Fruit fly (Drosophila melanogaster) whole organism, embryonic: ENCODE results near the gene sra.
A peak's percentile ranks its signal among the peaks of the same experiment; 100 is the strongest.

Experiments
- Abd-B ChIP-seq: fragments of 200-800 bp; sonication (Bioruptor generic); optimal IDR thresholded peaks from 2 replicates; lab custom pipeline; 2018; ENCODE audit warnings: missing biosample characterization, mild to moderate bottlenecking, missing genetic modification characterization, moderate library complexity
- Blimp-1 ChIP-seq: fragments of 200-800 bp; sonication (Bioruptor generic); optimal IDR thresholded peaks from 3 replicates; lab custom pipeline; 2018; ENCODE audit warnings: missing biosample characterization, missing genetic modification characterization, mild to moderate bottlenecking, moderate library complexity, missing genetic modification reagents
- CG11398 ChIP-seq: fragments of 200-800 bp; sonication (Bioruptor generic); optimal IDR thresholded peaks from 2 replicates; lab custom pipeline; 2016; ENCODE audit warnings: missing biosample characterization, missing genetic modification characterization
- CG14441 ChIP-seq: fragments of 200-800 bp; sonication (Bioruptor generic); IDR thresholded peaks from 2 replicates; pipeline ENCODE4 v1.3.6; 2022; ENCODE audit warnings: missing biosample characterization, missing genetic modification characterization
- CG14710 ChIP-seq: fragments of 200-800 bp; sonication (Bioruptor generic); optimal IDR thresholded peaks from 3 replicates; lab custom pipeline; 2019; ENCODE audit warnings: missing biosample characterization, mild to moderate bottlenecking, missing genetic modification characterization, moderate library complexity
- CG1529 ChIP-seq: fragments of 200-800 bp; sonication (Bioruptor generic); optimal IDR thresholded peaks from 3 replicates; lab custom pipeline; 2018; ENCODE audit warnings: missing biosample characterization, missing genetic modification characterization
- CG1602 ChIP-seq: fragments of 200-800 bp; sonication (Bioruptor generic); optimal IDR thresholded peaks from 3 replicates; lab custom pipeline; 2016; ENCODE audit warnings: missing biosample characterization, missing genetic modification characterization
- CG16813 ChIP-seq: fragments of 200-800 bp; sonication (Bioruptor generic); IDR thresholded peaks from 3 replicates; pipeline ENCODE4 v1.3.6; 2022; ENCODE audit warnings: missing biosample characterization, missing genetic modification characterization; ENCODE audit not compliant: partially characterized antibody
- CG17912 ChIP-seq: fragments of 200-800 bp; sonication (Bioruptor generic); optimal IDR thresholded peaks from 2 replicates; lab custom pipeline; 2018; ENCODE audit warnings: missing biosample characterization, mild to moderate bottlenecking, missing genetic modification characterization
- CG2116 ChIP-seq: fragments of 200-800 bp; sonication (Bioruptor generic); optimal IDR thresholded peaks from 3 replicates; lab custom pipeline; 2018; ENCODE audit warnings: missing biosample characterization, mild to moderate bottlenecking, missing genetic modification characterization
- CG2129 ChIP-seq: fragments of 200-800 bp; sonication (Bioruptor generic); IDR thresholded peaks from 2 replicates; pipeline ENCODE4 v1.3.6; 2022; ENCODE audit warnings: missing biosample characterization, missing genetic modification characterization; ENCODE audit not compliant: partially characterized antibody
- CG2889 ChIP-seq: fragments of 200-800 bp; sonication (Bioruptor generic); IDR thresholded peaks from 3 replicates; pipeline ENCODE4 v1.3.6; 2022; ENCODE audit warnings: missing biosample characterization, missing genetic modification characterization
- CG6791 ChIP-seq: fragments of 200-800 bp; sonication (Bioruptor generic); IDR thresholded peaks from 3 replicates; pipeline ENCODE4 v1.3.6; 2022; ENCODE audit warnings: missing biosample characterization, missing genetic modification characterization; ENCODE audit not compliant: partially characterized antibody
- CG7786 ChIP-seq: fragments of 200-800 bp; sonication (Bioruptor generic); optimal IDR thresholded peaks from 2 replicates; lab custom pipeline; 2016; ENCODE audit warnings: missing biosample characterization, missing genetic modification characterization
- CG8089 ChIP-seq: fragments of 200-800 bp; sonication (Bioruptor generic); optimal IDR thresholded peaks from 3 replicates; lab custom pipeline; 2016; ENCODE audit warnings: missing biosample characterization, missing genetic modification characterization
- CG8765 ChIP-seq: fragments of 200-800 bp; sonication (Bioruptor generic); IDR thresholded peaks from 2 replicates; pipeline ENCODE4 v1.3.6; 2022; ENCODE audit warnings: missing biosample characterization, missing genetic modification characterization
- CrebB ChIP-seq: fragments of 200-800 bp; sonication (Bioruptor generic); optimal IDR thresholded peaks from 3 replicates; lab custom pipeline; 2018; ENCODE audit warnings: missing biosample characterization, mild to moderate bottlenecking, missing genetic modification characterization
- Dfd ChIP-seq, 2 experiments: fragments of >200 bp; optimal IDR thresholded peaks; 2 replicates each; lab custom pipeline; 2017; ENCODE audit warnings: missing biosample characterization in 2 of 2, missing genetic modification characterization in 2 of 2
- Ets97D ChIP-seq: fragments of 200-800 bp; sonication (Bioruptor generic); optimal IDR thresholded peaks from 3 replicates; lab custom pipeline; 2016; ENCODE audit warnings: missing biosample characterization, missing genetic modification characterization
- Hmx ChIP-seq: fragments of 200-800 bp; sonication (Bioruptor generic); optimal IDR thresholded peaks from 2 replicates; lab custom pipeline; 2016; ENCODE audit warnings: missing biosample characterization, missing genetic modification characterization
- Hr39 ChIP-seq: fragments of >200 bp; optimal IDR thresholded peaks from 2 replicates; lab custom pipeline; 2017
- Lim3 ChIP-seq: fragments of 200-800 bp; sonication (Bioruptor generic); IDR thresholded peaks from 2 replicates; pipeline ENCODE4 v1.3.6; 2022; ENCODE audit warnings: missing biosample characterization, missing genetic modification characterization
- Nf-YA ChIP-seq: fragments of 200-800 bp; sonication (Bioruptor generic); IDR thresholded peaks from 2 replicates; pipeline ENCODE4 v1.3.6; 2022; ENCODE audit warnings: missing biosample characterization, missing genetic modification characterization
- Tbp ChIP-seq: fragments of >200 bp; optimal IDR thresholded peaks from 2 replicates; lab custom pipeline; 2018; ENCODE audit warnings: missing biosample characterization, missing genetic modification characterization
- amos ChIP-seq: fragments of 200-800 bp; sonication (Bioruptor generic); IDR thresholded peaks from 2 replicates; pipeline ENCODE4 v1.3.6; 2022; ENCODE audit warnings: missing biosample characterization, missing genetic modification characterization; ENCODE audit not compliant: partially characterized antibody
- bcd ChIP-seq: fragments of 200-800 bp; sonication (Bioruptor generic); optimal IDR thresholded peaks from 2 replicates; lab custom pipeline; 2017; ENCODE audit warnings: missing biosample characterization, mild to moderate bottlenecking, missing genetic modification characterization
- cas ChIP-seq: fragments of 200-800 bp; sonication (Bioruptor generic); IDR thresholded peaks from 2 replicates; pipeline ENCODE4 v1.3.6; 2022; ENCODE audit warnings: missing biosample characterization, missing genetic modification characterization
- caup ChIP-seq: fragments of 200-800 bp; sonication (Bioruptor generic); optimal IDR thresholded peaks from 3 replicates; lab custom pipeline; 2017; ENCODE audit warnings: missing biosample characterization, mild to moderate bottlenecking, missing genetic modification characterization, moderate library complexity; ENCODE audit not compliant: severe bottlenecking
- disco-r ChIP-seq: fragments of 200-800 bp; sonication (Bioruptor generic); optimal IDR thresholded peaks from 2 replicates; lab custom pipeline; 2016; ENCODE audit warnings: missing biosample characterization, missing genetic modification characterization
- dpn ChIP-seq, 2 experiments: fragments of 200-800 bp; sonication (Bioruptor generic); optimal IDR thresholded peaks; 3 replicates each; lab custom pipeline; 2016; ENCODE audit warnings: missing biosample characterization in 2 of 2, missing genetic modification characterization in 2 of 2
- emc ChIP-seq: fragments of 200-800 bp; sonication (Bioruptor generic); optimal IDR thresholded peaks from 2 replicates; lab custom pipeline; 2016; ENCODE audit warnings: missing biosample characterization, missing genetic modification characterization
- gsb-n ChIP-seq: fragments of 200-800 bp; sonication (Bioruptor generic); optimal IDR thresholded peaks from 3 replicates; lab custom pipeline; 2018; ENCODE audit warnings: missing biosample characterization, mild to moderate bottlenecking, missing genetic modification characterization
- ham ChIP-seq: fragments of 200-800 bp; sonication (Bioruptor generic); IDR thresholded peaks from 2 replicates; pipeline ENCODE4 v1.3.6; 2022; ENCODE audit warnings: missing biosample characterization, missing genetic modification characterization
- kni ChIP-seq: fragments of 200-800 bp; sonication (Bioruptor generic); optimal IDR thresholded peaks from 3 replicates; lab custom pipeline; 2017; ENCODE audit warnings: mild to moderate bottlenecking, missing biosample characterization, missing genetic modification reagents, missing genetic modification characterization
- lola ChIP-seq, 3 experiments: fragments of >200 bp in 2 of 3; fragments of 200-800 bp in 1 of 3; sonication (Bioruptor generic) in 1 of 3; optimal IDR thresholded peaks; 2 replicates each; lab custom pipeline; 2017 to 2019; ENCODE audit warnings: missing biosample characterization in 3 of 3, missing genetic modification characterization in 3 of 3, mild to moderate bottlenecking in 1 of 3, moderate library complexity in 1 of 3
- mld ChIP-seq: fragments of 200-800 bp; sonication (Bioruptor generic); IDR thresholded peaks from 3 replicates; pipeline ENCODE4 v1.3.6; 2022; ENCODE audit warnings: missing biosample characterization, missing genetic modification characterization; ENCODE audit not compliant: partially characterized antibody
- onecut ChIP-seq: fragments of 200-800 bp; sonication (Bioruptor generic); IDR thresholded peaks from 2 replicates; pipeline ENCODE4 v1.3.6; 2022; ENCODE audit warnings: missing biosample characterization, missing genetic modification characterization
- pnt ChIP-seq: fragments of 200-800 bp; sonication (Bioruptor generic); optimal IDR thresholded peaks from 3 replicates; lab custom pipeline; 2016; ENCODE audit warnings: missing biosample characterization, missing genetic modification characterization
- ro ChIP-seq: fragments of 200-800 bp; sonication (Bioruptor generic); IDR thresholded peaks from 2 replicates; pipeline ENCODE4 v1.3.6; 2022; ENCODE audit warnings: missing biosample characterization, missing genetic modification characterization
- sens-2 ChIP-seq: fragments of 200-800 bp; sonication (Bioruptor generic); IDR thresholded peaks from 2 replicates; pipeline ENCODE4 v1.3.6; 2022; ENCODE audit warnings: missing biosample characterization, missing genetic modification characterization
- sima ChIP-seq: fragments of 200-800 bp; sonication (Bioruptor generic); optimal IDR thresholded peaks from 2 replicates; lab custom pipeline; 2016; ENCODE audit warnings: missing biosample characterization, missing genetic modification characterization
- sqz ChIP-seq: fragments of 200-800 bp; sonication (Bioruptor generic); optimal IDR thresholded peaks from 3 replicates; lab custom pipeline; 2018; ENCODE audit warnings: missing biosample characterization, mild to moderate bottlenecking, missing genetic modification characterization
- tgo ChIP-seq: fragments of 200-800 bp; sonication (Bioruptor generic); IDR thresholded peaks from 3 replicates; pipeline ENCODE4 v1.3.6; 2022; ENCODE audit warnings: missing biosample characterization, missing genetic modification characterization
- tin ChIP-seq: fragments of 200-800 bp; sonication (Bioruptor generic); optimal IDR thresholded peaks from 3 replicates; lab custom pipeline; 2016; ENCODE audit warnings: missing biosample characterization, missing genetic modification characterization
- twi ChIP-seq: fragments of 200-800 bp; optimal IDR thresholded peaks from 2 replicates; lab custom pipeline; 2019; ENCODE audit warnings: missing biosample characterization, mild to moderate bottlenecking, missing genetic modification characterization, moderate library complexity
- wor ChIP-seq: fragments of 200-800 bp; sonication (Bioruptor generic); IDR thresholded peaks from 2 replicates; pipeline ENCODE4 v1.3.6; 2022; ENCODE audit warnings: missing biosample characterization, missing genetic modification characterization
- zfh1 ChIP-seq: fragments of 200-800 bp; sonication (Bioruptor generic); IDR thresholded peaks from 3 replicates; pipeline ENCODE4 v1.3.6; 2022; ENCODE audit warnings: missing biosample characterization, missing genetic modification characterization
- zfh2 ChIP-seq: fragments of 200-800 bp; sonication (Bioruptor generic); optimal IDR thresholded peaks from 2 replicates; lab custom pipeline; 2016; ENCODE audit warnings: missing biosample characterization, missing genetic modification characterization

sra gene

DNA sequence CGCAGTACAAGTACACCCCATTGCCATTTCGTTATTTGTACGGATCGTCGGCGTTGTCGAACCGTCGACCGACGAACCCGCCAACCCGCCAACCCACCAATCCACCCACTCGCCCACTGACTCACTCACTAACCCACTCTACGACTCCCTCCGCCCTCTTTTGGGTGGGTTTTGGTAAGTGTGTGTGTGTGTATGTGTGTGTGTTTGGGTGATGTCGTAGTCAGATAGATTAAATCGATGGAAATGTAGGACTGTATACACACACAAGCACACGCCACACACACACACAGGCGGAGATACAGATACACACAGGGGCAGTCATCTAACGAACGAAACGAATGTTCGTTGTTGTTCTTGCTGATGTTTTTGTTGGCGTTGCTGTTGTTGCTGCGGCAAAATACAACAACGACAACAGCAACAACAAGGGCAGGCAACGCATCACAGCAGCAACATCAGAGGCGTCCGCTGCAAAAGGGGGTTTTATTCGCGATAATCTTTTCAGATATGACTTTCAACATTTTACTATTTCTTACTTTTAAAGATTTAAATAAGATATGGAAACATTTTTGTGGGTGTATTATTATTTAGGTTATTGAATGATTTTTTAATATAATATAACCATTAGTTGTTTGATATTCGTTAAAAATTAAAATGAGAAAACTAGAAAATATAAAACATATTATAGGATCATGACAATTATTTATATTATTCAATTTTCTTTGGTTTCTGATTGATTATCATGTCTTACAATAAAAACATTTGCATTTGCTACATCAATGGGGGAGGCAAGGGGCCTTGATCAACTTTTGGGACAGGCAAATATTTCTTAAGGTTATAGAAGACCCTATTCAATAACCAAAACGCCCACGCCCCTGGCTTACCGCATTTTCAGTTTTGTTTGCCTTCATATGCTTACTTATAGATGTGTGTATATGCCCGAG lies 34.8 kb downstream of the sra start (continued):
- TF ChIP-seq CG16813 (GFP tag; lab: Robert Waterston, UW) (no peak), CG2889 (GFP tag; lab: Robert Waterston, UW) (peak; percentile 41; the same call in 2 of the 3 replicates), dpn (GFP tag; optimal IDR thresholded peaks at IDR 0.05; lab: Kevin White, UChicago) (peak; percentile 35 to 79), CG2129 (GFP tag; lab: Robert Waterston, UW) (no peak), tin (GFP tag; lab: Kevin White, UChicago) (peak; percentile 91), kni (GFP tag; lab: Kevin White, UChicago) (no peak), bcd (GFP tag; lab: Kevin White, UChicago) (peak; percentile 96), CG14710 (tag; lab: Kevin White, UChicago) (peak; percentile 96), gsb-n (peak; percentile 90), emc (GFP tag; lab: Kevin White, UChicago) (no peak), Lim3 (GFP tag; lab: Robert Waterston, UW) (0 out of 2 replicates have a peak, but pooled peaks have one; percentile 9), disco-r (GFP tag; lab: Kevin White, UChicago) (no peak), CrebB (no peak), Blimp-1 (GFP tag; lab: Kevin White, UChicago) (peak; percentile 85), CG1602 (GFP tag; lab: Kevin White, UChicago) (peak; percentile 92), ham (peak; percentile 16; the same call in 1 of the 2 replicates), CG7786 (GFP tag; lab: Kevin White, UChicago) (no peak), Dfd (GFP tag; optimal IDR thresholded peaks at IDR 0.05; lab: Kevin White, UChicago) (peak in 1 of 2 experiments; percentile 79), Abd-B (peak; percentile 92), Hmx (GFP tag; lab: Kevin White, UChicago) (peak; percentile 14), Tbp (GFP tag; lab: Kevin White, UChicago) (no peak), zfh1 (peak; percentile 69), wor (GFP tag; lab: Robert Waterston, UW) (peak; percentile 57; the same call in 1 of the 2 replicates), sqz (GFP tag; lab: Kevin White, UChicago) (peak; percentile 92), Ets97D (GFP tag; lab: Kevin White, UChicago) (peak; percentile 15), onecut (GFP tag; lab: Robert Waterston, UW) (peak; percentile 92), CG6791 (GFP tag; lab: Robert Waterston, UW) (no peak), sens-2 (GFP tag; lab: Robert Waterston, UW) (peak; percentile 20; the same call in 1 of the 2 replicates), amos (GFP tag; lab: Robert Waterston, UW) (peak; percentile 17; the same call in 1 of the 2 replicates), CG14441 (peak; percentile 80), CG8089 (GFP tag; lab: Kevin White, UChicago) (no peak), CG2116 (GFP tag; lab: Kevin White, UChicago) (peak; percentile 70), Nf-YA (0 out of 2 replicates have a peak, but pooled peaks have one; percentile 11), twi (tag; lab: Kevin White, UChicago) (peak; percentile 94), CG1529 (GFP tag; lab: Kevin White, UChicago) (peak; percentile 87), CG17912 (GFP tag; lab: Kevin White, UChicago) (no peak), CG8765 (GFP tag; lab: Robert Waterston, UW) (peak; percentile 40; the same call in 1 of the 2 replicates), pnt (no peak), caup (GFP tag; lab: Kevin White, UChicago) (peak; percentile 90), lola (GFP tag; optimal IDR thresholded peaks at IDR 0.05; lab: Kevin White, UChicago) (peak in 2 of 3 experiments; percentile 22 to 100), CG11398 (no peak), sima (GFP tag; lab: Kevin White, UChicago) (peak; percentile 44), Hr39 (lab: Kevin White, UChicago) (no peak), ro (GFP tag; lab: Robert Waterston, UW) (no peak; the same call in 1 of the 2 replicates), zfh2 (peak; percentile 30), cas (GFP tag; lab: Robert Waterston, UW) (no peak), tgo (GFP tag; lab: Robert Waterston, UW) (peak; percentile 80), mld (GFP tag; lab: Robert Waterston, UW) (no peak)
